Worm (Caenorhabditis elegans): ENCODE data around the gene adh-5.
A peak's percentile ranks its signal among the peaks of the same experiment; 100 is the strongest.

adh-5 gene

DNA sequence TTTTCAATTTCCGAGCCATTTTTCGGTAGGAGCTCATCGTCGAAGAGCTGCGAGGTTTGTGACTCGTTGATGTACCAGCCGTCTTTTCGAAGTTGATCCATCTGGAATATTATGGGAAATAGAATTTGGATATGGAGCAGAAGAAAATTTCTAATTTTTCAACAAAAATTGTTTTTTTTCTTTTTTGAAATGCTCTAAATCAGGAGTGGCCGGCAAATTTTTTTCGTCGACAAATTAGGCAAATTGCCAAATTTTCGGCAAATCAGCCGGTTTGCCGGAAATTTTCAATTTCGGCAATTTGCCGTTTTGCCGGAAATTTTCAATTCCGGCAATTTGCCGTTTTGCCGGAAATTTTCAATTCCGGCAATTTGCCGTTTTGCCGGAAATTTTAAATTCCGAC lies 33.6 kb downstream of the adh-5 start, which contains the start of gene Y50D4C.3:
TSS of gene Y50D4C.3 (minus strand) at position 101 of the 400 bp plus-strand sequence.
- TF ChIP-seq hrde-1 (tag; optimal IDR thresholded peaks at IDR 0.05; ENCODE audit: borderline replicate concordance) (no peak), C06A6.2 (GFP tag; conservative IDR thresholded peaks at IDR 0.05) (no peak), ZK185.1 (tag; optimal IDR thresholded peaks at IDR 0.05; ENCODE audit: poor library complexity, severe bottlenecking) (no peak), let-607 (tag; optimal IDR thresholded peaks at IDR 0.05) (no peak), dox-1 (GFP tag; IDR thresholded peaks at IDR 0.05) (no peak), Y79H2A.3 (GFP tag; conservative IDR thresholded peaks at IDR 0.05) (no peak), ztf-6 (GFP tag; IDR thresholded peaks at IDR 0.05) (no peak), let-526 (GFP tag; IDR thresholded peaks at IDR 0.05) (no peak), rpc-1 (optimal IDR thresholded peaks at IDR 0.05) (no peak), rpc-1 (tag; optimal IDR thresholded peaks at IDR 0.05) (no peak), xnd-1 (tag; optimal IDR thresholded peaks at IDR 0.05) (no peak), Y95B8A.8 (GFP tag; IDR thresholded peaks at IDR 0.05) (no peak), zfh-2 (GFP tag; conservative IDR thresholded peaks at IDR 0.05) (no peak)

DNA sequence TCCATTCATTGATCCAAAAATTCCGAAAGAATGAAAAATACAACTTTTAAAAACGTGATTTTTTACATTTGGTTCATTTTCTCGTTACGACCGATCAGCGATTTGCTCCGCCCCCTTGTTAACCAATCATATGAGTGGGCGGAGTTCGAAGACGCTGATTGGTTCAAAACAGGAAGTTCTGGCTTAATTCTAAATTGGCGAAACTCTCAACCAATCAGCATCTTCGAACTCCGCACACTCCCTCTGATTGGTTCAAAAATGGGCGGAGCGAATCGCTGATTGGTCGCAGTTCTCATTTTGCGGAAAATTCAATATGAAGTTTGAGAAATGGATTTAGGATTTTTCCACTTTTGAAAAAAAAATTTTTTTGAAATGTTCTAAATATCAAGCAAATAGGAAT lies 34.3 kb downstream of the adh-5 start:
- TF ChIP-seq rcor-1 (GFP tag; IDR thresholded peaks at IDR 0.05) = no peak
- peak; percentile 58; the same call in 1 of the 2 replicates for TF ChIP-seq nfyb-1 (GFP tag; IDR thresholded peaks at IDR 0.05)

DNA sequence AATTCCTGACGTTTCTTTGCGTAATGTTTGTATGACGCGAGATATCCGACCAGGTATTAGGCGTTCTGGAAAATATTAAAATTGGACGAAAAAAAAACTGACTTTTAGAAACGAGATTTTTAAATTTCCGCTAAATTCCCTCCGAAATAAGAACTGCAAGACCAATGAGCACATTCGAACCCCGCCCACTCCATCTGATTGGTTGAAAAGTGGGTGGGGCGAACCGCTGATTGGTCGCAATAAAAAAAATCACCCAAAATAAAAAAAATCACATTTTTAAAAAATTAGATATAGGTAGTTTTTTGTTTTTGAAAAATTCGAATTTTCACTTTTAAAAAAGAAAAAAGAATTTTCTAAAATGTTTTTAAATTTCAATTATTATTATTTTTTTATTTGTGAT lies 37.5 kb downstream of the adh-5 start:
- no peak for TF ChIP-seq ceh-58 (GFP tag; IDR thresholded peaks at IDR 0.05)
- no peak for TF ChIP-seq B0019.2 (GFP tag; conservative IDR thresholded peaks at IDR 0.05)
- TF ChIP-seq T26A5.8 (tag; optimal IDR thresholded peaks at IDR 0.05) = no peak
- TF ChIP-seq unc-62 (GFP tag; optimal IDR thresholded peaks at IDR 0.05) = no peak
- no peak for TF ChIP-seq attf-3 (GFP tag; conservative IDR thresholded peaks at IDR 0.05)
- no peak for TF ChIP-seq snpc-1.1 (tag; optimal IDR thresholded peaks at IDR 0.05; ENCODE audit: insufficient read depth)
- no peak for TF ChIP-seq Y53G8AR.9 (GFP tag; conservative IDR thresholded peaks at IDR 0.05)
- no peak for TF ChIP-seq egl-18 (GFP tag; IDR thresholded peaks at IDR 0.05)
- no peak for TF ChIP-seq mes-4 (tag; optimal IDR thresholded peaks at IDR 0.05)
- no peak for TF ChIP-seq dpff-1 (tag; optimal IDR thresholded peaks at IDR 0.05)
- no peak for TF ChIP-seq nfya-2 (GFP tag; IDR thresholded peaks at IDR 0.05)
- no peak for TF ChIP-seq athp-1 (tag; optimal IDR thresholded peaks at IDR 0.05)
- TF ChIP-seq lag-1 (GFP tag; IDR thresholded peaks at IDR 0.05) = no peak
- TF ChIP-seq hlh-12 (tag; optimal IDR thresholded peaks at IDR 0.05) = no peak
- no peak for TF ChIP-seq ztf-25 (GFP tag; IDR thresholded peaks at IDR 0.05)
- no peak for TF ChIP-seq mxl-1 (tag; optimal IDR thresholded peaks at IDR 0.05)
- no peak for TF ChIP-seq ama-1 (optimal IDR thresholded peaks at IDR 0.05)
- TF ChIP-seq ama-1 (GFP tag; optimal IDR thresholded peaks at IDR 0.05) = no peak
- TF ChIP-seq efl-1 (GFP tag; optimal IDR thresholded peaks at IDR 0.05) = no peak
- no peak for TF ChIP-seq F52B5.7 (tag; optimal IDR thresholded peaks at IDR 0.05)
- TF ChIP-seq K11D2.4 (GFP tag; IDR thresholded peaks at IDR 0.05) = no peak

DNA sequence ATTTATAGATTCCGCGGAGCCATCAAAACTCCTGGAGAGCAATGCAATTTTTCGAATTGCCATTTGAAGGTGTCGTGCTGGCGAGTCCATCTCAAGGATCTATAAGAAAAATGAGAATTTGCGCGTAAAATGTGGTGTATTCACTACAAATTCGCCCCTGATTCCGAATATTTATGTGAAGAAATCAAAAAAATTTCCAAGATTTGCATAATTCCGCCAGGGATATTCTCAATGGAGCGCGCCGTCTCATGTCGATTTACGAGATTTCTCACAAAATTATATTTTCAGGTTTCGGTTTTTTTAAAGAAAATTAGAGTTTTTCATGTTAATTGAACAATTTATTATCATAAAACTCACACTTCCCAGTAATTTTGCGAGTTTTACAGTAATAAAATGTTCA lies 38.2 kb downstream of the adh-5 start, which contains the start of gene Y50D4C.6:
TSS of gene Y50D4C.6 (minus strand) at position 101 of the 400 bp plus-strand sequence.
- TF ChIP-seq snpc-1.3 (tag; optimal IDR thresholded peaks at IDR 0.05; ENCODE audit: insufficient read depth) (no peak), lin-40 (tag; optimal IDR thresholded peaks at IDR 0.05) (no peak), nhr-179 (tag; optimal IDR thresholded peaks at IDR 0.05) (no peak), ets-4 (GFP tag; optimal IDR thresholded peaks at IDR 0.05) (no peak), dpff-1 (tag; optimal IDR thresholded peaks at IDR 0.05) (no peak), bed-2 (GFP tag; IDR thresholded peaks at IDR 0.05) (no peak), Y56A3A.18 (GFP tag; IDR thresholded peaks at IDR 0.05) (no peak)

All from whole organism, young adult.